Fruit fly (Drosophila melanogaster) whole organism, embryonic: ENCODE results near the gene CG12995.

Experiments
- Atf-2 ChIP-seq: fragments of 200-800 bp; sonication (Bioruptor generic); optimal IDR thresholded peaks from 2 replicates; lab custom pipeline; 2016; ENCODE audit warnings: missing biosample characterization, missing genetic modification characterization
- CG10209 ChIP-seq: fragments of 200-800 bp; sonication (Bioruptor generic); optimal IDR thresholded peaks from 3 replicates; lab custom pipeline; 2017; ENCODE audit warnings: missing biosample characterization, mild to moderate bottlenecking, missing genetic modification characterization, missing genetic modification reagents
- CG12104 ChIP-seq: fragments of 200-800 bp; sonication (Bioruptor generic); optimal IDR thresholded peaks from 3 replicates; lab custom pipeline; 2016; ENCODE audit warnings: missing biosample characterization, missing genetic modification characterization
- CG14050 ChIP-seq: fragments of 200-800 bp; sonication (Bioruptor generic); IDR thresholded peaks from 3 replicates; pipeline ENCODE4 v1.3.6; 2022; ENCODE audit warnings: missing biosample characterization, missing genetic modification characterization
- CG1602 ChIP-seq: fragments of 200-800 bp; sonication (Bioruptor generic); optimal IDR thresholded peaks from 3 replicates; lab custom pipeline; 2016; ENCODE audit warnings: missing biosample characterization, missing genetic modification characterization
- CG2129 ChIP-seq: fragments of 200-800 bp; sonication (Bioruptor generic); IDR thresholded peaks from 2 replicates; pipeline ENCODE4 v1.3.6; 2022; ENCODE audit warnings: missing biosample characterization, missing genetic modification characterization; ENCODE audit not compliant: partially characterized antibody
- CG3163 ChIP-seq: fragments of 200-800 bp; sonication (Bioruptor generic); optimal IDR thresholded peaks from 3 replicates; lab custom pipeline; 2016; ENCODE audit warnings: missing biosample characterization, missing genetic modification characterization
- CG32532 ChIP-seq: fragments of 200-800 bp; sonication (Bioruptor generic); IDR thresholded peaks from 2 replicates; pipeline ENCODE4 v1.3.6; 2022; ENCODE audit warnings: missing biosample characterization, missing genetic modification characterization
- CG33213 ChIP-seq: fragments of 200-800 bp; sonication (Bioruptor generic); optimal IDR thresholded peaks from 3 replicates; lab custom pipeline; 2016; ENCODE audit warnings: missing biosample characterization, missing genetic modification characterization
- CG3838 ChIP-seq: fragments of 200-800 bp; sonication (Bioruptor generic); optimal IDR thresholded peaks from 3 replicates; lab custom pipeline; 2016; ENCODE audit warnings: missing biosample characterization, missing genetic modification characterization
- CG4360 ChIP-seq: fragments of 200-800 bp; sonication (Bioruptor generic); IDR thresholded peaks from 2 replicates; pipeline ENCODE4 v1.3.6; 2022; ENCODE audit warnings: missing biosample characterization, missing genetic modification characterization
- CG4730 ChIP-seq: fragments of 200-800 bp; sonication (Bioruptor generic); IDR thresholded peaks from 2 replicates; pipeline ENCODE4 v1.3.6; 2022; ENCODE audit warnings: missing biosample characterization, missing genetic modification characterization
- CG6791 ChIP-seq: fragments of 200-800 bp; sonication (Bioruptor generic); IDR thresholded peaks from 3 replicates; pipeline ENCODE4 v1.3.6; 2022; ENCODE audit warnings: missing biosample characterization, missing genetic modification characterization; ENCODE audit not compliant: partially characterized antibody
- CG6813 ChIP-seq: fragments of 200-800 bp; sonication (Bioruptor generic); optimal IDR thresholded peaks from 2 replicates; lab custom pipeline; 2017; ENCODE audit warnings: missing biosample characterization, missing genetic modification characterization, mild to moderate bottlenecking, moderate library complexity, missing genetic modification reagents
- CG7271 ChIP-seq: fragments of 200-800 bp; sonication (Bioruptor generic); optimal IDR thresholded peaks from 2 replicates; lab custom pipeline; 2018; ENCODE audit warnings: missing biosample characterization, mild to moderate bottlenecking, missing genetic modification characterization, moderate library complexity
- CG7839 ChIP-seq: fragments of 200-800 bp; sonication (Bioruptor generic); optimal IDR thresholded peaks from 3 replicates; lab custom pipeline; 2018; ENCODE audit warnings: missing biosample characterization, mild to moderate bottlenecking, missing genetic modification characterization, moderate library complexity
- CG7987 ChIP-seq: fragments of 200-800 bp; sonication (Bioruptor generic); optimal IDR thresholded peaks from 2 replicates; lab custom pipeline; 2018; ENCODE audit warnings: missing biosample characterization, mild to moderate bottlenecking, missing genetic modification characterization, moderate library complexity
- CG9876 ChIP-seq: fragments of 200-800 bp; sonication (Bioruptor generic); optimal IDR thresholded peaks from 2 replicates; lab custom pipeline; 2016; ENCODE audit warnings: missing biosample characterization, missing genetic modification characterization
- Camta ChIP-seq: fragments of 200-800 bp; sonication (Bioruptor generic); optimal IDR thresholded peaks from 2 replicates; lab custom pipeline; 2016; ENCODE audit warnings: missing biosample characterization, missing genetic modification characterization
- CkIIα-i1 ChIP-seq: fragments of 200-800 bp; sonication (Bioruptor generic); IDR thresholded peaks from 2 replicates; pipeline ENCODE4 v1.3.6; 2022; ENCODE audit warnings: missing biosample characterization, missing genetic modification characterization
- CoRest ChIP-seq: fragments of 200-800 bp; sonication (Bioruptor generic); optimal IDR thresholded peaks from 3 replicates; lab custom pipeline; 2018; ENCODE audit warnings: missing biosample characterization, mild to moderate bottlenecking, missing genetic modification characterization, moderate library complexity
- Dbx ChIP-seq: fragments of 200-800 bp; sonication (Bioruptor generic); IDR thresholded peaks from 3 replicates; pipeline ENCODE4 v1.3.6; 2022; ENCODE audit warnings: missing biosample characterization, missing genetic modification characterization
- Deaf1 ChIP-seq: fragments of 200-800 bp; optimal IDR thresholded peaks from 3 replicates; lab custom pipeline; 2019; ENCODE audit warnings: missing biosample characterization, mild to moderate bottlenecking, missing genetic modification characterization, moderate library complexity
- Drgx ChIP-seq: fragments of 200-800 bp; sonication (Bioruptor generic); IDR thresholded peaks from 2 replicates; pipeline ENCODE4 v1.3.6; 2022; ENCODE audit warnings: missing biosample characterization, missing genetic modification characterization
- Fer1 ChIP-seq: fragments of 200-800 bp; sonication (Bioruptor generic); optimal IDR thresholded peaks from 2 replicates; lab custom pipeline; 2017; ENCODE audit warnings: missing biosample characterization, mild to moderate bottlenecking, missing genetic modification characterization
- HmgZ ChIP-seq: fragments of 200-800 bp; sonication (Bioruptor generic); optimal IDR thresholded peaks from 2 replicates; lab custom pipeline; 2018; ENCODE audit warnings: missing biosample characterization, mild to moderate bottlenecking, missing genetic modification characterization
- Hr39 ChIP-seq: fragments of >200 bp; optimal IDR thresholded peaks from 2 replicates; lab custom pipeline; 2017
- Hr51 ChIP-seq, 2 experiments: fragments of 200-800 bp; sonication (Bioruptor generic); optimal IDR thresholded peaks; 2 replicates in 1 of 2; 3 replicates in 1 of 2; lab custom pipeline; 2016 to 2018; ENCODE audit warnings: missing biosample characterization in 2 of 2, missing genetic modification characterization in 2 of 2, mild to moderate bottlenecking in 1 of 2, moderate library complexity in 1 of 2
- MESR4 ChIP-seq: fragments of 200-800 bp; sonication (Bioruptor generic); optimal IDR thresholded peaks from 2 replicates; lab custom pipeline; 2018; ENCODE audit warnings: missing biosample characterization, mild to moderate bottlenecking, missing genetic modification characterization, moderate library complexity
- Max ChIP-seq: fragments of 200-800 bp; sonication (Bioruptor generic); optimal IDR thresholded peaks from 2 replicates; lab custom pipeline; 2016; ENCODE audit warnings: missing biosample characterization, mild to moderate bottlenecking, missing genetic modification characterization
- Mes4 ChIP-seq: fragments of 200-800 bp; sonication (Bioruptor generic); optimal IDR thresholded peaks from 2 replicates; lab custom pipeline; 2016; ENCODE audit warnings: missing biosample characterization, missing genetic modification characterization
- NFAT ChIP-seq: fragments of 200-800 bp; sonication (Bioruptor generic); IDR thresholded peaks from 2 replicates; pipeline ENCODE4 v1.3.6; 2022; ENCODE audit warnings: missing biosample characterization, missing genetic modification characterization
- Sox102F ChIP-seq: fragments of 200-800 bp; sonication (Bioruptor generic); optimal IDR thresholded peaks from 2 replicates; lab custom pipeline; 2018; ENCODE audit warnings: missing biosample characterization, mild to moderate bottlenecking, missing genetic modification characterization, moderate library complexity
- Sry-δ ChIP-seq: fragments of 200-800 bp; sonication (Bioruptor generic); optimal IDR thresholded peaks from 2 replicates; lab custom pipeline; 2016; ENCODE audit warnings: missing biosample characterization, missing genetic modification characterization
- bigmax ChIP-seq: fragments of 200-800 bp; sonication (Bioruptor generic); optimal IDR thresholded peaks from 2 replicates; lab custom pipeline; 2018; ENCODE audit warnings: missing biosample characterization, mild to moderate bottlenecking, missing genetic modification characterization
- cwo ChIP-seq: fragments of 200-800 bp; sonication (Bioruptor generic); optimal IDR thresholded peaks from 3 replicates; lab custom pipeline; 2017; ENCODE audit warnings: missing biosample characterization, missing genetic modification characterization, mild to moderate bottlenecking, moderate library complexity, missing genetic modification reagents
- dan ChIP-seq: fragments of 200-800 bp; sonication (Bioruptor generic); IDR thresholded peaks from 2 replicates; pipeline ENCODE4 v1.3.6; 2022; ENCODE audit warnings: missing biosample characterization, missing genetic modification characterization
- dmrt11E ChIP-seq: fragments of 200-800 bp; sonication (Bioruptor generic); optimal IDR thresholded peaks from 3 replicates; lab custom pipeline; 2018; ENCODE audit warnings: missing biosample characterization, mild to moderate bottlenecking, missing genetic modification characterization, moderate library complexity
- dysf ChIP-seq: fragments of 200-800 bp; sonication (Bioruptor generic); IDR thresholded peaks from 3 replicates; pipeline ENCODE4 v1.3.6; 2022; ENCODE audit warnings: missing biosample characterization, missing genetic modification characterization
- fu2 ChIP-seq: fragments of 200-800 bp; sonication (Bioruptor generic); optimal IDR thresholded peaks from 2 replicates; lab custom pipeline; 2016; ENCODE audit warnings: missing biosample characterization, missing genetic modification characterization
- jumu ChIP-seq: fragments of 200-800 bp; sonication (Bioruptor generic); optimal IDR thresholded peaks from 3 replicates; lab custom pipeline; 2016; ENCODE audit warnings: missing biosample characterization, missing genetic modification characterization
- lab ChIP-seq: fragments of 200-800 bp; sonication (Bioruptor generic); optimal IDR thresholded peaks from 3 replicates; lab custom pipeline; 2017; ENCODE audit warnings: missing biosample characterization, missing genetic modification characterization, mild to moderate bottlenecking, moderate library complexity, missing genetic modification reagents
- lov ChIP-seq, 2 experiments: fragments of 200-800 bp in 1 of 2; fragments of >200 bp in 1 of 2; sonication (Bioruptor generic) in 1 of 2; IDR thresholded peaks in 1 of 2; optimal IDR thresholded peaks in 1 of 2; 2 replicates in 1 of 2; 3 replicates in 1 of 2; pipeline versions ENCODE4 v1.3.6 to Lab custom; 2017 to 2022; ENCODE audit warnings: missing biosample characterization in 1 of 2, missing genetic modification characterization in 1 of 2
- pan ChIP-seq, 4 experiments: fragments of >200 bp in 3 of 4; fragments of 200-800 bp in 1 of 4; sonication (Bioruptor generic) in 1 of 4; optimal IDR thresholded peaks in 3 of 4; IDR thresholded peaks in 1 of 4; 2 replicates each; pipeline versions ENCODE4 v1.3.6 to Lab custom; 2017 to 2022; ENCODE audit warnings: missing biosample characterization in 2 of 4, missing genetic modification characterization in 2 of 4, mixed read lengths in 1 of 4
- shn ChIP-seq: fragments of 200-800 bp; sonication (Bioruptor generic); optimal IDR thresholded peaks from 3 replicates; lab custom pipeline; 2016; ENCODE audit warnings: missing biosample characterization, missing genetic modification characterization
- sima ChIP-seq: fragments of 200-800 bp; sonication (Bioruptor generic); optimal IDR thresholded peaks from 2 replicates; lab custom pipeline; 2016; ENCODE audit warnings: missing biosample characterization, missing genetic modification characterization
- sug ChIP-seq: fragments of 200-800 bp; optimal IDR thresholded peaks from 2 replicates; lab custom pipeline; 2019; ENCODE audit warnings: missing biosample characterization, mild to moderate bottlenecking, missing genetic modification characterization, moderate library complexity
- vnd ChIP-seq: fragments of 200-800 bp; sonication (Bioruptor generic); IDR thresholded peaks from 3 replicates; pipeline ENCODE4 v1.3.6; 2022; ENCODE audit warnings: missing biosample characterization, missing genetic modification characterization; ENCODE audit not compliant: partially characterized antibody

The CG12995 gene

DNA sequence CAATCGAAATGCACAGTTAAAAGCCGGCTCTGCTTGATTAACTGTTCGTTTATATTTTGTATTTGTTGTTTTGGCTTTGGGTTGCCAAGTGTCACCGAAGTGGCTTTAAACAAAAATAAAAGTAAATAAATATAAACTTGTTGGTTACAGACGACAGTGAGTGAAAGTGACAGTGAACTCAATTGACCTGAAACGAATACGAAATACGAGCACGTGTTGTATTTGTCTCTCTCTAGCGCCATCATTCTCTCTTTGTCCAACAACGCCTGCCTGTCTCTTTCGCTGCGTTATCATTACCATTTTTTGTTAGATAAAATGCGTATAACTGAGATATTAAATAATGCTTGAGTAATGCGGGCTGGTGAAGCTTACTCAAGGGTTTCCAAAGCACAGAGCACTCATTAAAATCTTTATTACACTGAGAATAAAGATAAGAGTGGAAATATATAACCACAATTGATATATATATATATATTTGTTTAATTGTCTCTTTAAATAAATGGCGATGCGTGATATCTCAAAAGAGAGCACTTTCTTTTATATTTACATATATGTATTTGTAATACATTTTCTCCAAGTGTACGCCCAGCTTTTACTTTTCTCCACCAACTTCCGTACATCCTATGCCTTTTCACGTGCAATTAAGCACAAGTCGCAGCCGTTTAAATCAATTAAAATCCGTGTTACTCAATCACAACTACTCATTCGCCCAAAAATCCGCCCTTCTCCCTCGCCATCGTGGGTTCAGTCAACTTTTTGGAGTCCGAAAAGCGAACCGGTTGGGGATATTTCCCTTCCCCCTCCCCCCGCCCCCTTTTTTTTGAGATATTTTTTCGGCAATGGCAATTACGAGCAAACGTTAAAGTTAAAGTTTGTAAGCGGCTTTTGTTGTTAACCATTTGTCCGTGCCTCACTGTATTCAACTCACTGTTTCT lies 28.3 kb downstream of the CG12995 start (continued):
- TF ChIP-seq CG4360 (GFP tag; lab: Robert Waterston, UW) (no peak), HmgZ (tag; lab: Kevin White, UChicago) (no peak), sug (tag; lab: Kevin White, UChicago) (no peak), jumu (no peak), CG3838 (no peak), dan (GFP tag; lab: Robert Waterston, UW) (no peak), CG9876 (no peak), vnd (no peak), fu2 (GFP tag; lab: Kevin White, UChicago) (no peak), pan (optimal IDR thresholded peaks at IDR 0.05; lab: Kevin White, UChicago) (no peak), pan (GFP tag; optimal IDR thresholded peaks at IDR 0.05 in 1 of 2, IDR thresholded peaks at IDR 0.05 in 1 of 2) (no peak), shn (GFP tag; lab: Kevin White, UChicago) (no peak), Hr51 (GFP tag; optimal IDR thresholded peaks at IDR 0.05; lab: Kevin White, UChicago) (peak in 1 of 2 experiments; percentile 43), CG1602 (GFP tag; lab: Kevin White, UChicago) (no peak), Dbx (no peak), CG33213 (no peak), dysf (GFP tag; lab: Robert Waterston, UW) (0 out of 3 replicates have a peak, but pooled peaks have one; percentile 10), Sox102F (peak; percentile 48), MESR4 (GFP tag; lab: Kevin White, UChicago) (no peak), Atf-2 (GFP tag; lab: Kevin White, UChicago) (no peak), Fer1 (GFP tag; lab: Kevin White, UChicago) (no peak), CG2129 (no peak), bigmax (no peak), sima (GFP tag; lab: Kevin White, UChicago) (no peak), CG6813 (GFP tag; lab: Kevin White, UChicago) (no peak), Mes4 (no peak), Camta (GFP tag; lab: Kevin White, UChicago) (no peak), CG7987 (GFP tag; lab: Kevin White, UChicago) (no peak), Hr39 (lab: Kevin White, UChicago) (no peak), lab (GFP tag; lab: Kevin White, UChicago) (peak; percentile 55), CG3163 (GFP tag; lab: Kevin White, UChicago) (no peak), cwo (GFP tag; lab: Kevin White, UChicago) (no peak), CG7839 (tag; lab: Kevin White, UChicago) (peak; percentile 34), Deaf1 (tag; lab: Kevin White, UChicago) (no peak), Sry-δ (GFP tag; lab: Kevin White, UChicago) (no peak), lov (optimal IDR thresholded peaks at IDR 0.05; lab: Kevin White, UChicago) (no peak), lov (GFP tag; IDR thresholded peaks at IDR 0.05; lab: Robert Waterston, UW) (no peak), CG10209 (GFP tag; lab: Kevin White, UChicago) (peak; percentile 8), CG4730 (GFP tag; lab: Robert Waterston, UW) (no peak), Drgx (GFP tag; lab: Robert Waterston, UW) (no peak), CkIIα-i1 (GFP tag; lab: Robert Waterston, UW) (no peak), dmrt11E (tag; lab: Kevin White, UChicago) (no peak), NFAT (GFP tag; lab: Robert Waterston, UW) (no peak), CoRest (tag; lab: Kevin White, UChicago) (peak; percentile 18), Max (GFP tag; lab: Kevin White, UChicago) (no peak), CG32532 (GFP tag; lab: Robert Waterston, UW) (peak; percentile 36; the same call in 1 of the 2 replicates), CG6791 (GFP tag; lab: Robert Waterston, UW) (no peak), CG12104 (GFP tag; lab: Kevin White, UChicago) (no peak), CG7271 (tag; lab: Kevin White, UChicago) (no peak), CG14050 (GFP tag; lab: Robert Waterston, UW) (no peak)
